Comparison of ENCODE assay signal across 1 fruit fly cellular context in genomic region chrX:15887247-15887616, dm6.
A peak's percentile ranks its signal among the peaks of the same experiment; 100 is the strongest.
TF ChIP-seq lines count a peak whose summit lies in the region.

TSS of gene tay (minus strand) at chrX:15887311.

TF ChIP-seq in whole organism, embryonic, 481 proteins besides CTCF, POLR2A, EP300 and RAD21 (continued from another document and continues in another):
- TF ChIP-seq ems (GFP tag; optimal IDR thresholded peaks at IDR 0.05; lab: Kevin White, UChicago), result no peak
- no peak for TF ChIP-seq CG3726 (GFP tag; IDR thresholded peaks at IDR 0.05; lab: Robert Waterston, UW)
- no peak for TF ChIP-seq tgo (GFP tag; IDR thresholded peaks at IDR 0.05; lab: Robert Waterston, UW)
- TF ChIP-seq CG3838 (GFP tag; optimal IDR thresholded peaks at IDR 0.05; lab: Kevin White, UChicago), result no peak
- TF ChIP-seq dm (GFP tag; optimal IDR thresholded peaks at IDR 0.05; lab: Kevin White, UChicago), result no peak
- TF ChIP-seq CG12942 (GFP tag; optimal IDR thresholded peaks at IDR 0.05; lab: Kevin White, UChicago), result no peak
- no peak for TF ChIP-seq klu (GFP tag; IDR thresholded peaks at IDR 0.05; lab: Robert Waterston, UW)
- TF ChIP-seq CG10366 (GFP tag; IDR thresholded peaks at IDR 0.05; lab: Robert Waterston, UW), result no peak
- TF ChIP-seq CG7556 (GFP tag; optimal IDR thresholded peaks at IDR 0.05; lab: Kevin White, UChicago), result no peak
- TF ChIP-seq CG3281 (GFP tag; optimal IDR thresholded peaks at IDR 0.05; lab: Kevin White, UChicago), result no peak
- TF ChIP-seq D19B (GFP tag; optimal IDR thresholded peaks at IDR 0.05; lab: Kevin White, UChicago), result no peak
- no peak for TF ChIP-seq CG14667 (GFP tag; IDR thresholded peaks at IDR 0.05; lab: Robert Waterston, UW)
- no peak for TF ChIP-seq bcd (GFP tag; optimal IDR thresholded peaks at IDR 0.05; lab: Kevin White, UChicago)
- TF ChIP-seq Nf-YA (GFP tag; IDR thresholded peaks at IDR 0.05; lab: Robert Waterston, UW), result no peak
- no peak for TF ChIP-seq jigr1 (GFP tag; IDR thresholded peaks at IDR 0.05; lab: Robert Waterston, UW)
- peak; percentile 15 for TF ChIP-seq trem (tag; optimal IDR thresholded peaks at IDR 0.05; lab: Kevin White, UChicago)
- TF ChIP-seq chinmo (GFP tag; IDR thresholded peaks at IDR 0.05; lab: Robert Waterston, UW; ENCODE audit: partially characterized antibody), result 0 out of 4 replicates have a peak, but pooled peaks have one; percentile 41
- TF ChIP-seq CG7839 (tag; optimal IDR thresholded peaks at IDR 0.05; lab: Kevin White, UChicago), result no peak
- peak; percentile 1 for TF ChIP-seq slou (GFP tag; optimal IDR thresholded peaks at IDR 0.05; lab: Kevin White, UChicago)
- TF ChIP-seq Bdp1 (GFP tag; optimal IDR thresholded peaks at IDR 0.05; lab: Kevin White, UChicago), result no peak
- no peak for TF ChIP-seq Side (GFP tag; optimal IDR thresholded peaks at IDR 0.05; lab: Kevin White, UChicago)
- no peak for TF ChIP-seq HLHmδ (GFP tag; optimal IDR thresholded peaks at IDR 0.05; lab: Kevin White, UChicago)
- TF ChIP-seq Oli (tag; optimal IDR thresholded peaks at IDR 0.05; lab: Kevin White, UChicago), result no peak
- TF ChIP-seq CG7987 (GFP tag; optimal IDR thresholded peaks at IDR 0.05; lab: Kevin White, UChicago), result no peak
- no peak for TF ChIP-seq btn (GFP tag; optimal IDR thresholded peaks at IDR 0.05; lab: Kevin White, UChicago)
- no peak for TF ChIP-seq pb (GFP tag; optimal IDR thresholded peaks at IDR 0.05; lab: Kevin White, UChicago)
- no peak for TF ChIP-seq CG33557 (GFP tag; optimal IDR thresholded peaks at IDR 0.05; lab: Kevin White, UChicago)
- TF ChIP-seq CG8290 (GFP tag; optimal IDR thresholded peaks at IDR 0.05; lab: Kevin White, UChicago), result peak; percentile 47
- TF ChIP-seq CG8290 (tag; optimal IDR thresholded peaks at IDR 0.05; lab: Kevin White, UChicago), result no peak
- TF ChIP-seq CG10565 (GFP tag; optimal IDR thresholded peaks at IDR 0.05; lab: Kevin White, UChicago), result no peak
- no peak for TF ChIP-seq fd3F (GFP tag; optimal IDR thresholded peaks at IDR 0.05; lab: Kevin White, UChicago)
- TF ChIP-seq CG13775 (GFP tag; optimal IDR thresholded peaks at IDR 0.05; lab: Kevin White, UChicago), result no peak
- TF ChIP-seq prd (optimal IDR thresholded peaks at IDR 0.05; lab: Kevin White, UChicago), result no peak
- no peak for TF ChIP-seq prd (GFP tag; IDR thresholded peaks at IDR 0.05; lab: Robert Waterston, UW)
- TF ChIP-seq CG18262 (tag; optimal IDR thresholded peaks at IDR 0.05; lab: Kevin White, UChicago), result no peak
- TF ChIP-seq sima (GFP tag; optimal IDR thresholded peaks at IDR 0.05; lab: Kevin White, UChicago), result no peak
- no peak for TF ChIP-seq danr (GFP tag; IDR thresholded peaks at IDR 0.05; lab: Robert Waterston, UW)
- TF ChIP-seq CG4617 (GFP tag; optimal IDR thresholded peaks at IDR 0.05; lab: Kevin White, UChicago; ENCODE audit: borderline replicate concordance), result peak; percentile 43
- no peak for TF ChIP-seq tin (GFP tag; optimal IDR thresholded peaks at IDR 0.05; lab: Kevin White, UChicago)
- TF ChIP-seq CG3407 (GFP tag; optimal IDR thresholded peaks at IDR 0.05; lab: Kevin White, UChicago), result no peak
- no peak for TF ChIP-seq corto (GFP tag; optimal IDR thresholded peaks at IDR 0.05; lab: Kevin White, UChicago)
- TF ChIP-seq hth (optimal IDR thresholded peaks at IDR 0.05; lab: Kevin White, UChicago), result no peak
- no peak for TF ChIP-seq gce (GFP tag; IDR thresholded peaks at IDR 0.05; lab: Robert Waterston, UW)
- no peak for TF ChIP-seq zen (tag; optimal IDR thresholded peaks at IDR 0.05; lab: Kevin White, UChicago)
- no peak for TF ChIP-seq CG2129 (GFP tag; IDR thresholded peaks at IDR 0.05; lab: Robert Waterston, UW; ENCODE audit: partially characterized antibody)
- no peak for TF ChIP-seq HLH54F (GFP tag; optimal IDR thresholded peaks at IDR 0.05; lab: Kevin White, UChicago)
- peak in 1 of 2 experiments; percentile 66 for TF ChIP-seq Hr78 (GFP tag; optimal IDR thresholded peaks at IDR 0.05; lab: Kevin White, UChicago)
- no peak for TF ChIP-seq grn (GFP tag; optimal IDR thresholded peaks at IDR 0.05; lab: Kevin White, UChicago)
- TF ChIP-seq CG1602 (GFP tag; optimal IDR thresholded peaks at IDR 0.05; lab: Kevin White, UChicago), result no peak
- TF ChIP-seq Atf6 (GFP tag; IDR thresholded peaks at IDR 0.05; lab: Robert Waterston, UW), result no peak
- TF ChIP-seq Mrtf (GFP tag; IDR thresholded peaks at IDR 0.05; lab: Robert Waterston, UW), result no peak
- no peak for TF ChIP-seq CG12744 (GFP tag; optimal IDR thresholded peaks at IDR 0.05; lab: Kevin White, UChicago)
- TF ChIP-seq chn (GFP tag; optimal IDR thresholded peaks at IDR 0.05; lab: Kevin White, UChicago), result no peak
- no peak for TF ChIP-seq jing (GFP tag; optimal IDR thresholded peaks at IDR 0.05; lab: Kevin White, UChicago)
- TF ChIP-seq fu2 (GFP tag; optimal IDR thresholded peaks at IDR 0.05; lab: Kevin White, UChicago), result no peak
- no peak for TF ChIP-seq Abd-B (GFP tag; optimal IDR thresholded peaks at IDR 0.05; lab: Kevin White, UChicago)
- no peak for TF ChIP-seq Aef1 (GFP tag; IDR thresholded peaks at IDR 0.05; lab: Robert Waterston, UW)
- TF ChIP-seq CG2678 (tag; optimal IDR thresholded peaks at IDR 0.05; lab: Kevin White, UChicago), result no peak
- TF ChIP-seq CG4424 (GFP tag; optimal IDR thresholded peaks at IDR 0.05; lab: Kevin White, UChicago), result no peak
- TF ChIP-seq CG3995 (GFP tag; optimal IDR thresholded peaks at IDR 0.05; lab: Kevin White, UChicago), result peak; percentile 98
- no peak for TF ChIP-seq dimm (GFP tag; IDR thresholded peaks at IDR 0.05; lab: Robert Waterston, UW)
- TF ChIP-seq CG6689 (GFP tag; IDR thresholded peaks at IDR 0.05; lab: Robert Waterston, UW), result no peak
- peak; percentile 29 for TF ChIP-seq phol (tag; optimal IDR thresholded peaks at IDR 0.05; lab: Kevin White, UChicago)
- no peak for TF ChIP-seq rib (GFP tag; IDR thresholded peaks at IDR 0.05; lab: Robert Waterston, UW)
- TF ChIP-seq maf-S (GFP tag; optimal IDR thresholded peaks at IDR 0.05; lab: Kevin White, UChicago), result no peak
- TF ChIP-seq tio (GFP tag; optimal IDR thresholded peaks at IDR 0.05; lab: Kevin White, UChicago), result no peak
- no peak for TF ChIP-seq Elba2 (GFP tag; optimal IDR thresholded peaks at IDR 0.05; lab: Kevin White, UChicago)
- TF ChIP-seq CG11398 (GFP tag; optimal IDR thresholded peaks at IDR 0.05; lab: Kevin White, UChicago), result no peak
- no peak for TF ChIP-seq ap (GFP tag; IDR thresholded peaks at IDR 0.05; lab: Robert Waterston, UW)
- no peak for TF ChIP-seq CG8089 (GFP tag; optimal IDR thresholded peaks at IDR 0.05; lab: Kevin White, UChicago)
- TF ChIP-seq Vsx1 (GFP tag; optimal IDR thresholded peaks at IDR 0.05; lab: Kevin White, UChicago), result no peak
- TF ChIP-seq nerfin-2 (GFP tag; IDR thresholded peaks at IDR 0.05; lab: Robert Waterston, UW; ENCODE audit: partially characterized antibody), result peak; percentile 61; the same call in 1 of the 2 replicates
- no peak for TF ChIP-seq Mad (GFP tag; optimal IDR thresholded peaks at IDR 0.05; lab: Kevin White, UChicago)
- TF ChIP-seq so (GFP tag; IDR thresholded peaks at IDR 0.05; lab: Robert Waterston, UW), result no peak
- TF ChIP-seq Hsf (GFP tag; optimal IDR thresholded peaks at IDR 0.05; lab: Kevin White, UChicago), result no peak
- TF ChIP-seq HLH3B (GFP tag; IDR thresholded peaks at IDR 0.05; lab: Robert Waterston, UW), result no peak
- TF ChIP-seq Bteb2 (GFP tag; optimal IDR thresholded peaks at IDR 0.05; lab: Kevin White, UChicago), result no peak
- no peak for TF ChIP-seq mam (GFP tag; optimal IDR thresholded peaks at IDR 0.05; lab: Kevin White, UChicago)
- no peak for TF ChIP-seq CG9609 (GFP tag; optimal IDR thresholded peaks at IDR 0.05; lab: Kevin White, UChicago)
- TF ChIP-seq Nf-YB (GFP tag; optimal IDR thresholded peaks at IDR 0.05; lab: Kevin White, UChicago), result no peak
- peak; percentile 56 for TF ChIP-seq ftz-f1 (GFP tag; optimal IDR thresholded peaks at IDR 0.05; lab: Kevin White, UChicago)
- no peak for TF ChIP-seq CG17912 (GFP tag; optimal IDR thresholded peaks at IDR 0.05; lab: Kevin White, UChicago)
- TF ChIP-seq NC2α (GFP tag; optimal IDR thresholded peaks at IDR 0.05; lab: Kevin White, UChicago), result no peak
- no peak for TF ChIP-seq Oaz (GFP tag; IDR thresholded peaks at IDR 0.05; lab: Robert Waterston, UW)
- no peak for TF ChIP-seq Dip3 (GFP tag; optimal IDR thresholded peaks at IDR 0.05; lab: Kevin White, UChicago)
- TF ChIP-seq CG10267 (tag; optimal IDR thresholded peaks at IDR 0.05; lab: Kevin White, UChicago), result peak; percentile 19
- TF ChIP-seq fru (optimal IDR thresholded peaks at IDR 0.05; lab: Kevin White, UChicago), result no peak
- TF ChIP-seq CG31441 (GFP tag; IDR thresholded peaks at IDR 0.05; lab: Robert Waterston, UW), result 0 out of 2 replicates have a peak, but pooled peaks have one; percentile 17
- TF ChIP-seq CG16779 (GFP tag; IDR thresholded peaks at IDR 0.05; lab: Robert Waterston, UW), result no peak
- peak; percentile 38 for TF ChIP-seq CG9797 (GFP tag; optimal IDR thresholded peaks at IDR 0.05; lab: Kevin White, UChicago)
- no peak for TF ChIP-seq H15 (GFP tag; IDR thresholded peaks at IDR 0.05; lab: Robert Waterston, UW)
- no peak for TF ChIP-seq CG15073 (GFP tag; optimal IDR thresholded peaks at IDR 0.05; lab: Kevin White, UChicago)
- peak; percentile 4 for TF ChIP-seq CG30403 (GFP tag; optimal IDR thresholded peaks at IDR 0.05; lab: Kevin White, UChicago)
- no peak for TF ChIP-seq CG4328 (GFP tag; optimal IDR thresholded peaks at IDR 0.05; lab: Kevin White, UChicago)
- TF ChIP-seq repo (GFP tag; optimal IDR thresholded peaks at IDR 0.05; lab: Kevin White, UChicago), result no peak
- no peak for TF ChIP-seq CG8944 (GFP tag; optimal IDR thresholded peaks at IDR 0.05; lab: Kevin White, UChicago)
- TF ChIP-seq CG33213 (GFP tag; optimal IDR thresholded peaks at IDR 0.05; lab: Kevin White, UChicago), result peak; percentile 28
- no peak for TF ChIP-seq chif (GFP tag; optimal IDR thresholded peaks at IDR 0.05; lab: Kevin White, UChicago)
- TF ChIP-seq sim (GFP tag; IDR thresholded peaks at IDR 0.05; lab: Robert Waterston, UW), result no peak
- TF ChIP-seq CHES-1-like (GFP tag; optimal IDR thresholded peaks at IDR 0.05; lab: Kevin White, UChicago), result peak; percentile 1
- TF ChIP-seq Bgb (GFP tag; IDR thresholded peaks at IDR 0.05; lab: Robert Waterston, UW; ENCODE audit: partially characterized antibody), result peak; percentile 84
- no peak for TF ChIP-seq disco-r (GFP tag; optimal IDR thresholded peaks at IDR 0.05; lab: Kevin White, UChicago)
- no peak for TF ChIP-seq CG16815 (GFP tag; optimal IDR thresholded peaks at IDR 0.05; lab: Kevin White, UChicago)
- no peak for TF ChIP-seq Eip74EF (GFP tag; optimal IDR thresholded peaks at IDR 0.05; lab: Kevin White, UChicago)
- no peak for TF ChIP-seq lab (GFP tag; optimal IDR thresholded peaks at IDR 0.05; lab: Kevin White, UChicago)
- TF ChIP-seq sqz (GFP tag; optimal IDR thresholded peaks at IDR 0.05; lab: Kevin White, UChicago), result no peak
- TF ChIP-seq Awh (GFP tag; IDR thresholded peaks at IDR 0.05; lab: Robert Waterston, UW), result no peak
- no peak for TF ChIP-seq dati (GFP tag; IDR thresholded peaks at IDR 0.05; lab: Robert Waterston, UW)
- no peak for TF ChIP-seq Kr (GFP tag; optimal IDR thresholded peaks at IDR 0.05; lab: Kevin White, UChicago)
- no peak for TF ChIP-seq ind (GFP tag; optimal IDR thresholded peaks at IDR 0.05; lab: Kevin White, UChicago)
- TF ChIP-seq NfI (GFP tag; optimal IDR thresholded peaks at IDR 0.05; lab: Kevin White, UChicago), result no peak
- peak; percentile 37 for TF ChIP-seq YL-1 (GFP tag; optimal IDR thresholded peaks at IDR 0.05; lab: Kevin White, UChicago)
- TF ChIP-seq CG11560 (tag; IDR thresholded peaks at IDR 0.05; lab: Robert Waterston, UW), result no peak
- TF ChIP-seq HmgZ (tag; optimal IDR thresholded peaks at IDR 0.05; lab: Kevin White, UChicago), result no peak
- TF ChIP-seq CG2120 (GFP tag; optimal IDR thresholded peaks at IDR 0.05; lab: Kevin White, UChicago), result peak; percentile 9
- TF ChIP-seq schlank (tag; optimal IDR thresholded peaks at IDR 0.05; lab: Kevin White, UChicago), result no peak
- TF ChIP-seq CG7786 (GFP tag; optimal IDR thresholded peaks at IDR 0.05; lab: Kevin White, UChicago), result no peak
- TF ChIP-seq GATAe (GFP tag; conservative IDR thresholded peaks at IDR 0.05; lab: Robert Waterston, UW), result no peak
- no peak for TF ChIP-seq trh (GFP tag; optimal IDR thresholded peaks at IDR 0.05; lab: Kevin White, UChicago)
- TF ChIP-seq CG17359 (tag; optimal IDR thresholded peaks at IDR 0.05; lab: Kevin White, UChicago), result no peak
- no peak for TF ChIP-seq CG8924 (tag; optimal IDR thresholded peaks at IDR 0.05; lab: Kevin White, UChicago)
- no peak for TF ChIP-seq dmrt99B (tag; optimal IDR thresholded peaks at IDR 0.05; lab: Kevin White, UChicago)
- no peak for TF ChIP-seq Rx (GFP tag; IDR thresholded peaks at IDR 0.05; lab: Robert Waterston, UW)
- TF ChIP-seq hbn (GFP tag; IDR thresholded peaks at IDR 0.05; lab: Robert Waterston, UW; ENCODE audit: partially characterized antibody), result peak; percentile 46
- no peak for TF ChIP-seq odd (GFP tag; optimal IDR thresholded peaks at IDR 0.05; lab: Kevin White, UChicago)
- TF ChIP-seq CG1233 (GFP tag; optimal IDR thresholded peaks at IDR 0.05; lab: Kevin White, UChicago), result no peak
- no peak for TF ChIP-seq z (GFP tag; IDR thresholded peaks at IDR 0.05; lab: Robert Waterston, UW)
- peak; percentile 42; the same call in 1 of the 3 replicates for TF ChIP-seq hb (GFP tag; IDR thresholded peaks at IDR 0.05; lab: Robert Waterston, UW; ENCODE audit: partially characterized antibody)
- no peak for TF ChIP-seq ase (GFP tag; IDR thresholded peaks at IDR 0.05; lab: Robert Waterston, UW)
- no peak for TF ChIP-seq dmrt11E (tag; optimal IDR thresholded peaks at IDR 0.05; lab: Kevin White, UChicago)
- no peak for TF ChIP-seq CG12769 (tag; optimal IDR thresholded peaks at IDR 0.05; lab: Kevin White, UChicago)
- peak; percentile 63 for TF ChIP-seq vnd (GFP tag; IDR thresholded peaks at IDR 0.05; lab: Robert Waterston, UW; ENCODE audit: partially characterized antibody)
- peak; percentile 62 for TF ChIP-seq slbo (GFP tag; IDR thresholded peaks at IDR 0.05; lab: Robert Waterston, UW)
- no peak for TF ChIP-seq CG15011 (GFP tag; optimal IDR thresholded peaks at IDR 0.05; lab: Kevin White, UChicago)
- TF ChIP-seq esg (GFP tag; conservative IDR thresholded peaks at IDR 0.05; lab: Robert Waterston, UW), result no peak
- TF ChIP-seq CG2202 (tag; optimal IDR thresholded peaks at IDR 0.05; lab: Kevin White, UChicago), result no peak
- TF ChIP-seq run (tag; optimal IDR thresholded peaks at IDR 0.05; lab: Kevin White, UChicago), result no peak
- TF ChIP-seq CG15514 (GFP tag; optimal IDR thresholded peaks at IDR 0.05; lab: Kevin White, UChicago), result peak; percentile 80
- no peak for TF ChIP-seq twi (tag; optimal IDR thresholded peaks at IDR 0.05; lab: Kevin White, UChicago)
